Fruit fly (Drosophila melanogaster) whole organism, embryonic: ENCODE measurements around the gene CG16852.
A peak's percentile ranks its signal among the peaks of the same experiment; 100 is the strongest.

ENCODE experiments used
- BEAF-32 ChIP-seq: fragments of 200-800 bp; sonication (Bioruptor generic); optimal IDR thresholded peaks from 3 replicates; lab custom pipeline; 2017; ENCODE audit warnings: missing biosample characterization, missing genetic modification characterization, mild to moderate bottlenecking, moderate library complexity, missing genetic modification reagents
- BtbVII ChIP-seq: fragments of 200-800 bp; sonication (Bioruptor generic); optimal IDR thresholded peaks from 3 replicates; lab custom pipeline; 2017; ENCODE audit warnings: missing biosample characterization, mild to moderate bottlenecking, missing genetic modification characterization
- CG10209 ChIP-seq: fragments of 200-800 bp; sonication (Bioruptor generic); optimal IDR thresholded peaks from 3 replicates; lab custom pipeline; 2017; ENCODE audit warnings: missing biosample characterization, mild to moderate bottlenecking, missing genetic modification characterization, missing genetic modification reagents
- CG11560 ChIP-seq: fragments of 200-800 bp; sonication (Bioruptor generic); IDR thresholded peaks from 3 replicates; pipeline ENCODE4 v1.3.6; 2022; ENCODE audit warnings: missing biosample characterization, missing genetic modification characterization
- CG12219 ChIP-seq: fragments of 200-800 bp; sonication (Bioruptor generic); optimal IDR thresholded peaks from 3 replicates; lab custom pipeline; 2018; ENCODE audit warnings: missing biosample characterization, mild to moderate bottlenecking, missing genetic modification characterization
- CG12744 ChIP-seq: fragments of 200-800 bp; sonication (Bioruptor generic); optimal IDR thresholded peaks from 2 replicates; lab custom pipeline; 2016; ENCODE audit warnings: missing biosample characterization, missing genetic modification characterization
- CG15011 ChIP-seq: fragments of 200-800 bp; sonication (Bioruptor generic); optimal IDR thresholded peaks from 3 replicates; lab custom pipeline; 2018; ENCODE audit warnings: missing biosample characterization, mild to moderate bottlenecking, missing genetic modification characterization
- CG16815 ChIP-seq: fragments of 200-800 bp; sonication (Bioruptor generic); optimal IDR thresholded peaks from 3 replicates; lab custom pipeline; 2017; ENCODE audit warnings: missing biosample characterization, mild to moderate bottlenecking, missing genetic modification characterization
- CG16863 ChIP-seq: fragments of 200-800 bp; sonication (Bioruptor generic); optimal IDR thresholded peaks from 3 replicates; lab custom pipeline; 2016; ENCODE audit warnings: missing biosample characterization, missing genetic modification characterization
- CG17328 ChIP-seq: fragments of 200-800 bp; sonication (Bioruptor generic); IDR thresholded peaks from 2 replicates; pipeline ENCODE4 v1.3.6; 2022; ENCODE audit warnings: missing biosample characterization, missing genetic modification characterization
- CG17361 ChIP-seq: fragments of 200-800 bp; sonication (Bioruptor generic); IDR thresholded peaks from 3 replicates; pipeline ENCODE4 v1.3.6; 2022; ENCODE audit warnings: missing biosample characterization, missing genetic modification characterization
- CG1832 ChIP-seq: fragments of 200-800 bp; sonication (Bioruptor generic); optimal IDR thresholded peaks from 2 replicates; lab custom pipeline; 2017; ENCODE audit warnings: missing biosample characterization, mild to moderate bottlenecking, missing genetic modification characterization, inconsistent platforms
- CG18619 ChIP-seq: fragments of 200-800 bp; sonication (Bioruptor generic); optimal IDR thresholded peaks from 3 replicates; lab custom pipeline; 2017; ENCODE audit warnings: missing biosample characterization, mild to moderate bottlenecking, missing genetic modification characterization
- CG30431 ChIP-seq: fragments of 200-800 bp; sonication (Bioruptor generic); optimal IDR thresholded peaks from 2 replicates; lab custom pipeline; 2017; ENCODE audit warnings: missing biosample characterization, missing genetic modification characterization
- CG32767 ChIP-seq: fragments of 200-800 bp; sonication (Bioruptor generic); IDR thresholded peaks from 2 replicates; pipeline ENCODE4 v1.3.6; 2022; ENCODE audit warnings: missing biosample characterization, missing genetic modification characterization
- Camta ChIP-seq: fragments of 200-800 bp; sonication (Bioruptor generic); optimal IDR thresholded peaks from 2 replicates; lab custom pipeline; 2016; ENCODE audit warnings: missing biosample characterization, missing genetic modification characterization
- D19B ChIP-seq: fragments of 200-800 bp; sonication (Bioruptor generic); optimal IDR thresholded peaks from 2 replicates; lab custom pipeline; 2017; ENCODE audit warnings: missing biosample characterization, mild to moderate bottlenecking, missing genetic modification characterization
- Dll ChIP-seq: fragments of 200-800 bp; sonication (Bioruptor generic); IDR thresholded peaks from 4 replicates; pipeline ENCODE4 v1.3.6; 2022; ENCODE audit warnings: missing biosample characterization, missing genetic modification characterization; ENCODE audit not compliant: partially characterized antibody
- NC2α ChIP-seq: fragments of 200-800 bp; sonication (Bioruptor generic); optimal IDR thresholded peaks from 2 replicates; lab custom pipeline; 2016; ENCODE audit warnings: missing biosample characterization, missing genetic modification characterization
- Oli ChIP-seq: fragments of 200-800 bp; sonication (Bioruptor generic); optimal IDR thresholded peaks from 2 replicates; lab custom pipeline; 2018; ENCODE audit warnings: missing biosample characterization, mild to moderate bottlenecking, missing genetic modification characterization, moderate library complexity
- Scr ChIP-seq: fragments of 200-800 bp; sonication (Bioruptor generic); IDR thresholded peaks from 2 replicates; pipeline ENCODE4 v1.3.6; 2022; ENCODE audit warnings: missing biosample characterization, missing genetic modification characterization; ENCODE audit not compliant: partially characterized antibody
- Ssrp ChIP-seq: fragments of 200-800 bp; sonication (Bioruptor generic); optimal IDR thresholded peaks from 2 replicates; lab custom pipeline; 2018; ENCODE audit warnings: missing biosample characterization, mild to moderate bottlenecking, missing genetic modification characterization, moderate library complexity
- al ChIP-seq: fragments of 200-800 bp; sonication (Bioruptor generic); IDR thresholded peaks from 2 replicates; pipeline ENCODE4 v1.3.6; 2022; ENCODE audit warnings: missing biosample characterization, missing genetic modification characterization
- amos ChIP-seq: fragments of 200-800 bp; sonication (Bioruptor generic); IDR thresholded peaks from 2 replicates; pipeline ENCODE4 v1.3.6; 2022; ENCODE audit warnings: missing biosample characterization, missing genetic modification characterization; ENCODE audit not compliant: partially characterized antibody
- az2 ChIP-seq: fragments of 200-800 bp; sonication (Bioruptor generic); optimal IDR thresholded peaks from 3 replicates; lab custom pipeline; 2016; ENCODE audit warnings: missing biosample characterization, missing genetic modification characterization
- bbx ChIP-seq: fragments of 200-800 bp; sonication (Bioruptor generic); IDR thresholded peaks from 2 replicates; pipeline ENCODE4 v1.3.6; 2022; ENCODE audit warnings: missing biosample characterization, missing genetic modification characterization; ENCODE audit not compliant: partially characterized antibody
- dati ChIP-seq: fragments of 200-800 bp; sonication (Bioruptor generic); IDR thresholded peaks from 2 replicates; pipeline ENCODE4 v1.3.6; 2022; ENCODE audit warnings: missing biosample characterization, missing genetic modification characterization
- exex ChIP-seq: fragments of 200-800 bp; sonication (Bioruptor generic); optimal IDR thresholded peaks from 4 replicates; lab custom pipeline; 2018; ENCODE audit warnings: missing biosample characterization, mild to moderate bottlenecking, missing genetic modification characterization, moderate library complexity
- hbn ChIP-seq: fragments of 200-800 bp; sonication (Bioruptor generic); IDR thresholded peaks from 2 replicates; pipeline ENCODE4 v1.3.6; 2022; ENCODE audit warnings: missing biosample characterization, missing genetic modification characterization; ENCODE audit not compliant: partially characterized antibody
- jumu ChIP-seq: fragments of 200-800 bp; sonication (Bioruptor generic); optimal IDR thresholded peaks from 3 replicates; lab custom pipeline; 2016; ENCODE audit warnings: missing biosample characterization, missing genetic modification characterization
- klu ChIP-seq: fragments of 200-800 bp; sonication (Bioruptor generic); IDR thresholded peaks from 2 replicates; pipeline ENCODE4 v1.3.6; 2022; ENCODE audit warnings: missing biosample characterization, missing genetic modification characterization
- nerfin-1 ChIP-seq: fragments of 200-800 bp; sonication (Bioruptor generic); optimal IDR thresholded peaks from 3 replicates; lab custom pipeline; 2019; ENCODE audit warnings: missing biosample characterization, mild to moderate bottlenecking, missing genetic modification characterization, moderate library complexity
- odd ChIP-seq: fragments of 200-800 bp; sonication (Bioruptor generic); optimal IDR thresholded peaks from 2 replicates; lab custom pipeline; 2017; ENCODE audit warnings: missing biosample characterization, mild to moderate bottlenecking, missing genetic modification characterization
- otp ChIP-seq: fragments of 200-800 bp; sonication (Bioruptor generic); IDR thresholded peaks from 3 replicates; pipeline ENCODE4, ENCODE4 v1.3.6; 2022; ENCODE audit warnings: missing biosample characterization, missing genetic modification characterization
- ranshi ChIP-seq: fragments of 200-800 bp; sonication (Bioruptor generic); IDR thresholded peaks from 2 replicates; pipeline ENCODE4 v1.3.6; 2022; ENCODE audit warnings: missing biosample characterization, missing genetic modification characterization
- shn ChIP-seq: fragments of 200-800 bp; sonication (Bioruptor generic); optimal IDR thresholded peaks from 3 replicates; lab custom pipeline; 2016; ENCODE audit warnings: missing biosample characterization, missing genetic modification characterization
- slbo ChIP-seq: fragments of 200-800 bp; sonication (Bioruptor generic); IDR thresholded peaks from 2 replicates; pipeline ENCODE4 v1.3.6; 2022; ENCODE audit warnings: missing biosample characterization, missing genetic modification characterization
- stwl ChIP-seq: fragments of 200-800 bp; sonication (Bioruptor generic); optimal IDR thresholded peaks from 3 replicates; lab custom pipeline; 2018; ENCODE audit warnings: missing biosample characterization, mild to moderate bottlenecking, missing genetic modification characterization, moderate library complexity
- usp ChIP-seq: fragments of >200 bp; optimal IDR thresholded peaks from 2 replicates; lab custom pipeline; 2017; ENCODE audit warnings: missing biosample characterization, missing genetic modification characterization
- vfl ChIP-seq: fragments of 200-800 bp; sonication (Bioruptor generic); optimal IDR thresholded peaks from 2 replicates; lab custom pipeline; 2016; ENCODE audit warnings: missing biosample characterization, missing genetic modification characterization
- z ChIP-seq: fragments of 200-800 bp; sonication (Bioruptor generic); IDR thresholded peaks from 3 replicates; pipeline ENCODE4 v1.3.6; 2022; ENCODE audit warnings: missing biosample characterization, missing genetic modification characterization

CG16852 gene

dm6 chr2L:13514945-13515687 is 25.4 kb upstream of the CG16852 start (continued):
- TF ChIP-seq CG17361 (GFP tag; lab: Robert Waterston, UW) = peak; percentile 91
- peak; percentile 61; the same call in 1 of the 3 replicates for TF ChIP-seq otp (GFP tag; lab: Robert Waterston, UW)
- no peak for TF ChIP-seq NC2α (GFP tag; lab: Kevin White, UChicago)
- TF ChIP-seq CG1832 = no peak
- TF ChIP-seq Ssrp (tag; lab: Kevin White, UChicago) = peak; percentile 55
- no peak for TF ChIP-seq BEAF-32 (GFP tag; lab: Kevin White, UChicago)
- peak; percentile 6; the same call in 1 of the 2 replicates for TF ChIP-seq klu (GFP tag; lab: Robert Waterston, UW)
- no peak for TF ChIP-seq exex
- TF ChIP-seq jumu = peak; percentile 83
- TF ChIP-seq usp (GFP tag; lab: Kevin White, UChicago) = no peak
- peak; percentile 44 for TF ChIP-seq CG30431 (GFP tag; lab: Kevin White, UChicago)
- TF ChIP-seq CG12744 (GFP tag; lab: Kevin White, UChicago) = peak; percentile 70
- peak; percentile 3 for TF ChIP-seq CG10209 (GFP tag; lab: Kevin White, UChicago)
- peak; percentile 52 for TF ChIP-seq BtbVII (GFP tag; lab: Kevin White, UChicago)
- TF ChIP-seq dati (GFP tag; lab: Robert Waterston, UW) = peak; percentile 52
- TF ChIP-seq bbx (GFP tag; lab: Robert Waterston, UW) = no peak
- peak; percentile 44 for TF ChIP-seq CG16863 (GFP tag; lab: Kevin White, UChicago)
- TF ChIP-seq CG11560 = no peak
- TF ChIP-seq slbo (GFP tag; lab: Robert Waterston, UW) = peak; percentile 86
- no peak for TF ChIP-seq amos (GFP tag; lab: Robert Waterston, UW)
- peak; percentile 82 for TF ChIP-seq ranshi (GFP tag; lab: Robert Waterston, UW)
- peak; percentile 72; the same call in 1 of the 2 replicates for TF ChIP-seq CG32767 (GFP tag; lab: Robert Waterston, UW)
- TF ChIP-seq CG15011 (GFP tag; lab: Kevin White, UChicago) = peak; percentile 69
- TF ChIP-seq az2 = peak; percentile 78
- TF ChIP-seq Oli (tag; lab: Kevin White, UChicago) = peak; percentile 70
- peak; percentile 58 for TF ChIP-seq nerfin-1 (tag; lab: Kevin White, UChicago)
- TF ChIP-seq stwl (tag; lab: Kevin White, UChicago) = peak; percentile 4
- TF ChIP-seq vfl = no peak
- no peak for TF ChIP-seq CG16815 (GFP tag; lab: Kevin White, UChicago)
- TF ChIP-seq Dll (GFP tag; lab: Robert Waterston, UW) = no peak
- 0 out of 3 replicates have a peak, but pooled peaks have one; percentile 47 for TF ChIP-seq z (GFP tag; lab: Robert Waterston, UW)
- no peak for TF ChIP-seq Scr (GFP tag; lab: Robert Waterston, UW)
- TF ChIP-seq CG18619 = peak; percentile 35
- TF ChIP-seq shn (GFP tag; lab: Kevin White, UChicago) = peak; percentile 39
- TF ChIP-seq hbn (GFP tag; lab: Robert Waterston, UW) = no peak
- peak; percentile 82 for TF ChIP-seq al (GFP tag; lab: Robert Waterston, UW)
- TF ChIP-seq CG17328 = peak; percentile 77
- TF ChIP-seq CG12219 = peak; percentile 80
- no peak for TF ChIP-seq odd (GFP tag; lab: Kevin White, UChicago)
- peak; percentile 84 for TF ChIP-seq Camta (GFP tag; lab: Kevin White, UChicago)
- TF ChIP-seq D19B (GFP tag; lab: Kevin White, UChicago) = peak; percentile 40
